Worm (Caenorhabditis elegans): ENCODE measurements around the gene Y80D4G.2.
A peak's percentile ranks its signal among the peaks of the same experiment; 100 is the strongest.
"Not testable (repeated sequence)": the region's sequence is repeated elsewhere in the genome, so short reads cannot be mapped to it uniquely, and the experiment has no call there.

Y80D4G.2 gene

DNA sequence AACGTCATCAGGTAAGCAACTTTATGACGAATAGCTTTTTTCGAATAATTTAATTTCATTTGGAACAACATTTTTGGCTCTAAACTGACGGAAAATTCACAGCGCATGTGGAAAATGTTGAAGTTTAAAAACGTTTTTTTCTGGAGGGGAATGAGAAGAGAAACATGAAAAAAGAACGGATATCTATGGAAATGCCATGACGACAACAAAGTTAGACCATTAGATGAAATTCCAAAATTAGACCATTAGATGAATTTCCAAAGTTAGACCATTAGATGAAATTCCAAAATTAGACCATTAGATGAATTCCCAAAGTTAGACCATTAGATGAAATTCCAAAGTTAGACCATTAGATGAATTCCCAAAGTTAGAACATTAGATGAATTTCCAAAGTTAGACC is at the start of gene Y80D4G.2:
Gene Y80D4G.2, minus strand, starts transcription at position 101 of the 400 bp plus-strand sequence.
- TF ChIP-seq sdc-2, zip-5, ceh-18 (tag; optimal IDR thresholded peaks at IDR 0.05): not testable (repeated sequence)

DNA sequence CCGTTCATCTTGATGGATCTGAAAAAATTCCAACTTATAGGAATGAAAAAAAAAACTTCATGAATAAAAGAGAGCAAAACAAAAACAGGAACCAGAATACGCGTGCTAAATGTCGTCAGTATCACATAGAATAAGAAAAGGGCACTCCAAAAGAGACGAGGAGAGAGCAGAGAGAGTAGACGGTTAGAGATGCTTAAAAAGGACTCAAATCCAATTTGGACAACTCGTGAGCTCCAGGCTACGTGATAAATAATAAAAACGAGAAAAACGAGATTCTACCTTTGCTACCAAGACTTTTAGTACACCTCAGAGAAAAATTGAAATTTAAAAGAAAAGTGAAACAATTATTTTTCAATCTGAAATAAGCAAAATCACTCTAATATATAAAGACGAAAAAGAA is 48.7 kb upstream of the Y80D4G.2 start, which contains the start of gene upp-1:
Gene upp-1, minus strand, starts transcription at position 18 of the 400 bp plus-strand sequence.
- TF ChIP-seq odd-2 (tag; optimal IDR thresholded peaks at IDR 0.05) (no peak), unc-42 (tag; optimal IDR thresholded peaks at IDR 0.05) (peak; percentile 80)

DNA sequence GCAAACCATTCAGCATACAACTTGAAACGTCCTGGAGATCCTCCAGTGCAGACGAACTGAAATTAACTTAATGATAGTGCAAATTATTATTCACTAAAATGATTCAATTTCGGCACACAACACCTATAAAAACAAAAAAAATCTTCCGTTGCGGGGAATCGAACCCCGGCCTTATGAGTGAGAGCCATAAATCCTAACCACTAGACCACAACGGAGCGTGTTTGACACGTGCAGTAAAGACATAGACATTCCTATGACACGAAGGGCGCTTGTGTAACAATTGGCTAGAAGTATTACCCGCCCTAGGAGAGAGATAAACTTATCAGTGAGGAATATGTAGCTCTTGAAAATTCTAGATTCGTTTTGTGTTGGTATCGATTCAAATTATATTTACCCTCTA is 47.6 kb upstream of the Y80D4G.2 start:
- TF ChIP-seq ceh-2 (tag; optimal IDR thresholded peaks at IDR 0.05) (no peak), fkh-10 (GFP tag; optimal IDR thresholded peaks at IDR 0.05) (no peak), unc-42 (tag; optimal IDR thresholded peaks at IDR 0.05) (no peak), hlh-8 (tag; optimal IDR thresholded peaks at IDR 0.05) (no peak), gmeb-2 (tag; optimal IDR thresholded peaks at IDR 0.05) (peak; percentile 39), sox-2 (GFP tag; IDR thresholded peaks at IDR 0.05) (peak; percentile 43; the same call in 1 of the 2 replicates), ama-1 (optimal IDR thresholded peaks at IDR 0.05) (no peak), fkh-6 (tag; optimal IDR thresholded peaks at IDR 0.05) (peak; percentile 58), K09A11.1 (tag; optimal IDR thresholded peaks at IDR 0.05; ENCODE audit: insufficient read depth) (no peak), ttx-3 (tag; optimal IDR thresholded peaks at IDR 0.05) (no peak), nhr-232 (tag; optimal IDR thresholded peaks at IDR 0.05) (peak; percentile 5), dmd-4 (tag; optimal IDR thresholded peaks at IDR 0.05; ENCODE audit: borderline replicate concordance) (no peak), npax-4 (tag; optimal IDR thresholded peaks at IDR 0.05) (no peak), odd-2 (tag; optimal IDR thresholded peaks at IDR 0.05) (no peak), rnt-1 (tag; optimal IDR thresholded peaks at IDR 0.05) (peak; percentile 17), ztf-16 (tag; optimal IDR thresholded peaks at IDR 0.05) (no peak), ceh-31 (tag; optimal IDR thresholded peaks at IDR 0.05) (no peak), Y22D7AL.16 (tag; optimal IDR thresholded peaks at IDR 0.05) (peak; percentile 48), pat-9 (tag; optimal IDR thresholded peaks at IDR 0.05) (peak; percentile 27), unc-86 (tag; optimal IDR thresholded peaks at IDR 0.05) (no peak), ceh-9 (tag; optimal IDR thresholded peaks at IDR 0.05) (no peak), ceh-19 (GFP tag; optimal IDR thresholded peaks at IDR 0.05) (peak; percentile 72), hlh-15 (tag; optimal IDR thresholded peaks at IDR 0.05) (no peak), lim-6 (tag; optimal IDR thresholded peaks at IDR 0.05) (no peak), hlh-30 (tag; optimal IDR thresholded peaks at IDR 0.05; ENCODE audit: insufficient read depth) (peak; percentile 32), ceh-18 (tag; optimal IDR thresholded peaks at IDR 0.05) (no peak), pax-1 (tag; optimal IDR thresholded peaks at IDR 0.05) (no peak), ceh-30 (tag; optimal IDR thresholded peaks at IDR 0.05) (no peak), ceh-48 (tag; optimal IDR thresholded peaks at IDR 0.05) (peak; percentile 11), madf-2 (tag; optimal IDR thresholded peaks at IDR 0.05) (peak; percentile 49), C38D4.7 (GFP tag; optimal IDR thresholded peaks at IDR 0.05) (peak; percentile 36), dve-1 (tag; optimal IDR thresholded peaks at IDR 0.05) (no peak), ceh-22 (tag; optimal IDR thresholded peaks at IDR 0.05) (no peak), fax-1 (tag; optimal IDR thresholded peaks at IDR 0.05) (peak; percentile 1), ets-4 (tag; optimal IDR thresholded peaks at IDR 0.05) (no peak), sdc-2 (tag; optimal IDR thresholded peaks at IDR 0.05) (no peak), unc-3 (GFP tag; conservative IDR thresholded peaks at IDR 0.05) (no peak), unc-3 (tag; optimal IDR thresholded peaks at IDR 0.05) (no peak), ahr-1 (tag; optimal IDR thresholded peaks at IDR 0.05) (peak; percentile 47), elt-2 (tag; optimal IDR thresholded peaks at IDR 0.05) (no peak), eyg-1 (tag; optimal IDR thresholded peaks at IDR 0.05) (no peak), elt-4 (tag; optimal IDR thresholded peaks at IDR 0.05) (no peak), ceh-6 (GFP tag; optimal IDR thresholded peaks at IDR 0.05) (peak; percentile 44), pha-4 (tag; optimal IDR thresholded peaks at IDR 0.05) (no peak), pag-3 (tag; optimal IDR thresholded peaks at IDR 0.05; ENCODE audit: borderline replicate concordance) (no peak), unc-55 (GFP tag; optimal IDR thresholded peaks at IDR 0.05) (no peak), zip-5 (tag; optimal IDR thresholded peaks at IDR 0.05) (no peak), tbx-7 (tag; optimal IDR thresholded peaks at IDR 0.05) (no peak), hlh-6 (tag; optimal IDR thresholded peaks at IDR 0.05) (peak; percentile 24)

Measured in whole organism, late embryonic.